Worm (Caenorhabditis elegans): ENCODE results near the gene cox-14.

DNA sequence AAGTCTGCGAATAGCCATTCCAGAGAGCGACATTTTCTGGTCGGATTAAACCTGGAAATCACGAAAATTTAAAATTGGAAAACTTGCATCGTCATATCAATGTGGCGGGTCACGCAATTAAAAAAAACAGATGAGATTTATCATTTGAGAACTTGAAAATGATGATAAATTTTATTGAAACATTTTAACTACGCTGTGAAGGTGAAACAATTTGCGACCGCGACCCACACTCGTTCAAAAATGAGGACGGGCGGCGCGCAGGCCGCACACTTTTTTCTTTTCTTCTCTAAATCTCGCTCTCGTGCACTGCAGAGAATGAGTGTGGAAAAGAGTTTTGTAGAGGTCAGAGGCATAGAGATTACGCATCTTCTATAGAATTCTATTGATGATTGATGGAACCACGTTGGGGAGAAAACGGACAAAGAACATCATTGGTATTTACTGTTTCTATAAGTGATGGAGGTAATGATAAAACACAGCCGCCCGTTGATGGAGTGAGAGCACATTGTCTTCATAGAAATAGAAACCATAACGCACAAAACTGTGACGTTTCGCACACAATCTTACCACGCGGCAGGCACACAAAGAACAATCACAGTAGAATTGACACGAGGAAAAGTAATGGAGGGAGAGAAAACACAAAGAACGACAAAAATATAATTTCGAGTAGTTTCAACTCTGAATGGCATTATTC is 2.0 kb upstream of the cox-14 start, which contains the start of gene cts-1:
- TF ChIP-seq nhr-77 (tag; optimal IDR thresholded peaks at IDR 0.05) (peak; percentile 86), zag-1 (tag; optimal IDR thresholded peaks at IDR 0.05) (no peak), lin-39 (tag; optimal IDR thresholded peaks at IDR 0.05) (no peak), skn-1 (tag; optimal IDR thresholded peaks at IDR 0.05) (peak; percentile 75)
